Fruit fly (Drosophila melanogaster): ENCODE results near the gene LysE.

The LysE gene

dm6 chr3L:1169617-1170016, 43.0 kb upstream of the LysE start:
- TF ChIP-seq CG8159 (tag; optimal IDR thresholded peaks at IDR 0.05) (no peak), fd96Ca (GFP tag; IDR thresholded peaks at IDR 0.05) (no peak), Pif1A (GFP tag; optimal IDR thresholded peaks at IDR 0.05) (no peak), CG4496 (GFP tag; IDR thresholded peaks at IDR 0.05) (no peak), EcR (GFP tag; optimal IDR thresholded peaks at IDR 0.05) (no peak), Pif1B (GFP tag; optimal IDR thresholded peaks at IDR 0.05) (no peak), Snoo (tag; optimal IDR thresholded peaks at IDR 0.05) (no peak), CG12605 (GFP tag; IDR thresholded peaks at IDR 0.05) (no peak)

dm6 chr3L:1170611-1171010, 42.0 kb upstream of the LysE start:
- TF ChIP-seq CG8159 (tag; optimal IDR thresholded peaks at IDR 0.05) (no peak), Snoo (tag; optimal IDR thresholded peaks at IDR 0.05) (no peak), rn (GFP tag; IDR thresholded peaks at IDR 0.05) (no peak), CG17806 (tag; optimal IDR thresholded peaks at IDR 0.05) (no peak), CG32121 (GFP tag; IDR thresholded peaks at IDR 0.05) (no peak), CG15710 (tag; optimal IDR thresholded peaks at IDR 0.05) (no peak), CG10348 (GFP tag; IDR thresholded peaks at IDR 0.05) (no peak), Pif1B (GFP tag; optimal IDR thresholded peaks at IDR 0.05) (no peak), CG9948 (tag; optimal IDR thresholded peaks at IDR 0.05) (no peak), gl (tag; optimal IDR thresholded peaks at IDR 0.05) (no peak), EcR (GFP tag; optimal IDR thresholded peaks at IDR 0.05) (no peak)

- TF ChIP-seq CG10348 (GFP tag; IDR thresholded peaks at IDR 0.05) (no peak), Snoo (tag; optimal IDR thresholded peaks at IDR 0.05) (no peak), Ets98B (GFP tag; IDR thresholded peaks at IDR 0.05) (no peak), Pif1A (GFP tag; optimal IDR thresholded peaks at IDR 0.05) (no peak), fd96Ca (GFP tag; IDR thresholded peaks at IDR 0.05) (no peak), rn (GFP tag; IDR thresholded peaks at IDR 0.05) (no peak), CG12605 (GFP tag; IDR thresholded peaks at IDR 0.05) (no peak), gl (tag; optimal IDR thresholded peaks at IDR 0.05) (no peak), CG8301 (tag; optimal IDR thresholded peaks at IDR 0.05) (no peak), EcR (GFP tag; optimal IDR thresholded peaks at IDR 0.05) (no peak)
Observed at dm6 chr3L:1172858-1173257, 39.8 kb upstream of the LysE start.

dm6 chr3L:1176515-1176914, 36.1 kb upstream of the LysE start:
- TF ChIP-seq gl (tag; optimal IDR thresholded peaks at IDR 0.05) (no peak), Pif1B (GFP tag; optimal IDR thresholded peaks at IDR 0.05) (no peak), Snoo (tag; optimal IDR thresholded peaks at IDR 0.05) (no peak), rn (GFP tag; IDR thresholded peaks at IDR 0.05) (no peak), CG10348 (GFP tag; IDR thresholded peaks at IDR 0.05) (no peak)

- TF ChIP-seq CG10348 (GFP tag; IDR thresholded peaks at IDR 0.05) (no peak), CG8301 (tag; optimal IDR thresholded peaks at IDR 0.05) (no peak), CG14655 (GFP tag; optimal IDR thresholded peaks at IDR 0.05) (no peak), Ets98B (GFP tag; IDR thresholded peaks at IDR 0.05) (no peak), CG13204 (GFP tag; optimal IDR thresholded peaks at IDR 0.05) (peak; percentile 32), Pif1A (GFP tag; optimal IDR thresholded peaks at IDR 0.05) (no peak), CG12605 (GFP tag; IDR thresholded peaks at IDR 0.05) (peak; percentile 44), gl (tag; optimal IDR thresholded peaks at IDR 0.05) (no peak), fd96Ca (GFP tag; IDR thresholded peaks at IDR 0.05) (no peak), CG32121 (GFP tag; IDR thresholded peaks at IDR 0.05) (no peak), Snoo (tag; optimal IDR thresholded peaks at IDR 0.05) (peak; percentile 12), rn (GFP tag; IDR thresholded peaks at IDR 0.05) (no peak), EcR (GFP tag; optimal IDR thresholded peaks at IDR 0.05) (peak; percentile 35), CG17806 (tag; optimal IDR thresholded peaks at IDR 0.05) (no peak), CG4496 (GFP tag; IDR thresholded peaks at IDR 0.05) (peak; percentile 8; the same call in 1 of the 3 replicates), CG34367 (tag; optimal IDR thresholded peaks at IDR 0.05) (no peak)
Observed at dm6 chr3L:1177085-1177484, 35.5 kb upstream of the LysE start, which contains the start of gene bab2. Gene bab2 (minus strand): TSS chr3L:1177276.

dm6 chr3L:1178115-1178583, 34.5 kb upstream of the LysE start:
- TF ChIP-seq CG17806 (tag; optimal IDR thresholded peaks at IDR 0.05) (peak; percentile 35), CG34367 (tag; optimal IDR thresholded peaks at IDR 0.05) (peak; percentile 79), CG8159 (tag; optimal IDR thresholded peaks at IDR 0.05) (peak; percentile 65), EcR (GFP tag; optimal IDR thresholded peaks at IDR 0.05) (peak; percentile 18), CG32121 (GFP tag; IDR thresholded peaks at IDR 0.05) (peak; percentile 77; the same call in 1 of the 2 replicates), Pif1B (GFP tag; optimal IDR thresholded peaks at IDR 0.05) (no peak), fd96Ca (GFP tag; IDR thresholded peaks at IDR 0.05) (peak; percentile 80), Ets98B (GFP tag; IDR thresholded peaks at IDR 0.05) (peak; percentile 71), Pif1A (GFP tag; optimal IDR thresholded peaks at IDR 0.05) (peak; percentile 49), CG14655 (GFP tag; optimal IDR thresholded peaks at IDR 0.05) (peak; percentile 72), CG4496 (GFP tag; IDR thresholded peaks at IDR 0.05) (peak; percentile 82), CG13204 (GFP tag; optimal IDR thresholded peaks at IDR 0.05) (peak; percentile 70), rn (GFP tag; IDR thresholded peaks at IDR 0.05) (peak; percentile 48; the same call in 1 of the 2 replicates), CG9948 (tag; optimal IDR thresholded peaks at IDR 0.05) (peak; percentile 40), Snoo (tag; optimal IDR thresholded peaks at IDR 0.05) (peak; percentile 30), gl (tag; optimal IDR thresholded peaks at IDR 0.05) (peak; percentile 84), CG8301 (tag; optimal IDR thresholded peaks at IDR 0.05) (peak; percentile 57), CG15710 (tag; optimal IDR thresholded peaks at IDR 0.05) (peak; percentile 71), D1 (tag; optimal IDR thresholded peaks at IDR 0.05) (no peak), CG12605 (GFP tag; IDR thresholded peaks at IDR 0.05) (peak; percentile 63), CG10348 (GFP tag; IDR thresholded peaks at IDR 0.05) (no peak)
